Worm (Caenorhabditis elegans): Measurements from ENCODE around the gene elt-3.

Gene elt-3

ce11 chrX:13917121-13917755 is 17.4 kb upstream of the elt-3 start, which contains the start of gene ekl-5:
Gene ekl-5 (minus strand): TSS chrX:13917171.
- TF ChIP-seq T22C8.4 (GFP tag; IDR thresholded peaks at IDR 0.05) = peak; percentile 82
- TF ChIP-seq cog-1 (tag; optimal IDR thresholded peaks at IDR 0.05) = peak; percentile 34
- no peak for TF ChIP-seq ref-1 (GFP tag; conservative IDR thresholded peaks at IDR 0.05)

- TF ChIP-seq T22C8.4 (GFP tag; IDR thresholded peaks at IDR 0.05) = no peak
- no peak for TF ChIP-seq klf-2 (GFP tag; conservative IDR thresholded peaks at IDR 0.05)
- TF ChIP-seq flt-1 (GFP tag; IDR thresholded peaks at IDR 0.05) = no peak
- no peak for TF ChIP-seq cog-1 (tag; optimal IDR thresholded peaks at IDR 0.05)
- no peak for TF ChIP-seq ref-1 (GFP tag; conservative IDR thresholded peaks at IDR 0.05)
- TF ChIP-seq med-1 (GFP tag; optimal IDR thresholded peaks at IDR 0.05; ENCODE audit: insufficient read depth) = no peak
- no peak for TF ChIP-seq tab-1 (GFP tag; IDR thresholded peaks at IDR 0.05)
- no peak for TF ChIP-seq ztf-23 (GFP tag; IDR thresholded peaks at IDR 0.05)
- no peak for TF ChIP-seq ztf-29 (GFP tag; IDR thresholded peaks at IDR 0.05)
These were observed 16.5 kb upstream of the elt-3 start for ce11 chrX:13918143-13918542.

DNA sequence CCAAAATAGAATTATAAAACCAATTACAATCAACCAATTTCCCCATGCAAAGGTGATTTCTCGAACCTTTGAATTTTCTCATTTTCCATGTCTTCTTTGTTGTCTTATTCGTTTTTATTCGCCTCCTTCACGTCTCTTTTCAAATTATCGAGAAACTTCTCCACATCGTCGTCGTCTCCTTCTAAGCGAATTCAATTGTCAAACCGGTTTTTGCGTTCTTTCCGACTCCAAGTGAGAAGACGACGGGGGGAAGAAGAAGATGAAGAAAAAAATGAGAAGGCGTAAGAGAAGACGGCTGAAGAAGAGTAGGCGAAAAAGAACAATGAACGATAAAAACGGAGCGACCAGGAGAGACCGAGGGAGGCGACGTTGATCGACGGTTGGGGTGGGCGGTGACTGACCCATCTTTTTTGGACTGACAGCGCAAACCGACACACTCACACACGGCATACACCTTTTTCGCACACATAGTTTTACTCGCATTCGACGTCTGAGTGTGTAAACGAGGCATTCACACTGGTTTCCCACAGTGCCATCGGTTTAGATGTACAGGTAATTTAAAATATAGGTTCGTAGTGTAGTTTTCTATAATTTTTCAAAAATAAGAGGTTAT is 14.2 kb upstream of the elt-3 start:
- TF ChIP-seq ztf-29 (GFP tag; IDR thresholded peaks at IDR 0.05) (0 out of 2 replicates have a peak, but pooled peaks have one; percentile 9), T22C8.4 (GFP tag; IDR thresholded peaks at IDR 0.05) (no peak), cog-1 (tag; optimal IDR thresholded peaks at IDR 0.05) (no peak), ztf-23 (GFP tag; IDR thresholded peaks at IDR 0.05) (no peak), ref-1 (GFP tag; conservative IDR thresholded peaks at IDR 0.05) (no peak), klf-2 (GFP tag; conservative IDR thresholded peaks at IDR 0.05) (no peak), med-1 (GFP tag; optimal IDR thresholded peaks at IDR 0.05; ENCODE audit: insufficient read depth) (no peak), tab-1 (GFP tag; IDR thresholded peaks at IDR 0.05) (no peak), flt-1 (GFP tag; IDR thresholded peaks at IDR 0.05) (no peak)

DNA sequence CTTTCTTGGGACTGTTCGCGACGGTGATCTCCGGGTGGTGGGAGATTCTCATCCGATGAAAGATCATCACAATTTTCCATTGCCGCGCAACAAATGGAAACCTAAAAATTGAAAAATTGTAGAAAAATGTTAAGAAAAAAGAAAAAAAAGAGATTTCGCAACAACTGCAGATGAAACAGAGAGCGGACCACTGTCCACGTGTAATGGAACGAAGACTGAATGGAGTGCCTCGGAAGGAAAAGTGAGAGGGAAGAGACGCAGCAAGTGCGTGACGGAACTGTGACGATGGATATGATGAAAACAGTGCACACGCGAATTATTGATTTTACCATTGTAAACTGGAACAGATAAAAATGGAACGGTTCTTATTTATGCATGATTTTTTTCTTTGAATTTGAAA is 8.6 kb upstream of the elt-3 start, which contains the start of gene meg-2:
Gene meg-2, minus strand, starts transcription at position 101 of the 400 bp plus-strand sequence.
- TF ChIP-seq tab-1 (GFP tag; IDR thresholded peaks at IDR 0.05) (no peak), ref-1 (GFP tag; conservative IDR thresholded peaks at IDR 0.05) (no peak), klf-2 (GFP tag; conservative IDR thresholded peaks at IDR 0.05) (no peak), ztf-23 (GFP tag; IDR thresholded peaks at IDR 0.05) (no peak), ztf-29 (GFP tag; IDR thresholded peaks at IDR 0.05) (no peak), flt-1 (GFP tag; IDR thresholded peaks at IDR 0.05) (no peak), cog-1 (tag; optimal IDR thresholded peaks at IDR 0.05) (no peak), med-1 (GFP tag; optimal IDR thresholded peaks at IDR 0.05; ENCODE audit: insufficient read depth) (no peak)

DNA sequence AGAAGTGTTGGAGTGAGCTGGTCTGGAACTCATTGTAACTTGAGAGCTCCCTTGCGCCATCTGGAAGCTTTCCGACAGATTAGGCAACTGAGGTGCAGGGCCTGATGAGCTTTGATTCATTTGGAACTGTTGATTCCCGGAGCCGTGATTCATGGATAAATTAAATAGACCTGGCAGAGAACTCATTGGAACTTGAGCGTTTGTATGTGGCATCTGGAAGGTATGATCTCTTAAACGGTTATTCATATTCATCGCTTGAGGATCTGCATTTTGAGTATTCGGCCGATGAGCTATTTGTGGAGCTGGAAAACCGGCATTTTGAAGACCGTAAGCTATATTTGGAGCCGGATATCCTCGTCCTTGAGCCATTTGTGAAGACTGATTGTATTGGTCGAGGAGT is 6.1 kb upstream of the elt-3 start:
- TF ChIP-seq tab-1 (GFP tag; IDR thresholded peaks at IDR 0.05) (no peak), ztf-29 (GFP tag; IDR thresholded peaks at IDR 0.05) (no peak), cog-1 (tag; optimal IDR thresholded peaks at IDR 0.05) (no peak), ref-1 (GFP tag; conservative IDR thresholded peaks at IDR 0.05) (no peak), med-1 (GFP tag; optimal IDR thresholded peaks at IDR 0.05; ENCODE audit: insufficient read depth) (no peak), klf-2 (GFP tag; conservative IDR thresholded peaks at IDR 0.05) (no peak), ztf-23 (GFP tag; IDR thresholded peaks at IDR 0.05) (no peak), T22C8.4 (GFP tag; IDR thresholded peaks at IDR 0.05) (no peak), flt-1 (GFP tag; IDR thresholded peaks at IDR 0.05) (no peak)

ce11 chrX:13929534-13929933 is 5.1 kb upstream of the elt-3 start, which contains the start of gene meg-1:
Gene meg-1 (minus strand): TSS chrX:13929634.
- TF ChIP-seq ztf-23 (GFP tag; IDR thresholded peaks at IDR 0.05) (no peak), T22C8.4 (GFP tag; IDR thresholded peaks at IDR 0.05) (no peak)

ce11 chrX:13936719-13937118 is 2.0 kb downstream of the elt-3 start:
- no peak for TF ChIP-seq med-1 (GFP tag; optimal IDR thresholded peaks at IDR 0.05; ENCODE audit: insufficient read depth)
- TF ChIP-seq tab-1 (GFP tag; IDR thresholded peaks at IDR 0.05) = no peak
- TF ChIP-seq T22C8.4 (GFP tag; IDR thresholded peaks at IDR 0.05) = no peak
- no peak for TF ChIP-seq ztf-29 (GFP tag; IDR thresholded peaks at IDR 0.05)
- TF ChIP-seq flt-1 (GFP tag; IDR thresholded peaks at IDR 0.05) = no peak
- no peak for TF ChIP-seq klf-2 (GFP tag; conservative IDR thresholded peaks at IDR 0.05)
- TF ChIP-seq ztf-23 (GFP tag; IDR thresholded peaks at IDR 0.05) = no peak
- no peak for TF ChIP-seq cog-1 (tag; optimal IDR thresholded peaks at IDR 0.05)
- no peak for TF ChIP-seq ref-1 (GFP tag; conservative IDR thresholded peaks at IDR 0.05)

DNA sequence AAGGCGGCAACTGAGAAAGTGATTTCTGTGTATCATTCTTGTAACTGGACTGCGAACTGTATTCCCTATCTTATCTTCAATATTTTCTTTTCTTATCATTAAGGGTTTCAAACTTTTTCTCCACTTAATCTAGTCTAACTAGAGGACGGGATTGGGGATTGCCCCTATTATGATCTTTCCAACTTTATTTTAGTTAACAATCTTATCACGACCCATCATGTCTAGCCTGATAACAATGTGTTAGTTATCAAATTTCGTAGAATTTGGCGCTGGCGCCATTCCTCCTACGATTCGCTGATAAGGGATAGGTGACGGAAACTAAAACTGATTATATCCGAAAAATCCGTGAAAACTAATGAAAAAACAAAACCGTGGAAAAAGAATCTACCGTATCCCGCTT is 2.7 kb downstream of the elt-3 start:
- no peak for TF ChIP-seq cog-1 (tag; optimal IDR thresholded peaks at IDR 0.05)

- TF ChIP-seq klf-2 (GFP tag; conservative IDR thresholded peaks at IDR 0.05) (no peak), med-1 (GFP tag; optimal IDR thresholded peaks at IDR 0.05; ENCODE audit: insufficient read depth) (no peak), ztf-29 (GFP tag; IDR thresholded peaks at IDR 0.05) (no peak), T22C8.4 (GFP tag; IDR thresholded peaks at IDR 0.05) (no peak), ztf-23 (GFP tag; IDR thresholded peaks at IDR 0.05) (no peak), ref-1 (GFP tag; conservative IDR thresholded peaks at IDR 0.05) (no peak), tab-1 (GFP tag; IDR thresholded peaks at IDR 0.05) (no peak), flt-1 (GFP tag; IDR thresholded peaks at IDR 0.05) (no peak)
These were observed 3.2 kb downstream of the elt-3 start for ce11 chrX:13937910-13938309.

- TF ChIP-seq flt-1 (GFP tag; IDR thresholded peaks at IDR 0.05) = no peak
- no peak for TF ChIP-seq ref-1 (GFP tag; conservative IDR thresholded peaks at IDR 0.05)
- no peak for TF ChIP-seq tab-1 (GFP tag; IDR thresholded peaks at IDR 0.05)
- no peak for TF ChIP-seq cog-1 (tag; optimal IDR thresholded peaks at IDR 0.05)
- no peak for TF ChIP-seq med-1 (GFP tag; optimal IDR thresholded peaks at IDR 0.05; ENCODE audit: insufficient read depth)
- TF ChIP-seq T22C8.4 (GFP tag; IDR thresholded peaks at IDR 0.05) = no peak
- no peak for TF ChIP-seq ztf-29 (GFP tag; IDR thresholded peaks at IDR 0.05)
- no peak for TF ChIP-seq ztf-23 (GFP tag; IDR thresholded peaks at IDR 0.05)
- TF ChIP-seq klf-2 (GFP tag; conservative IDR thresholded peaks at IDR 0.05) = no peak
These were observed 4.7 kb downstream of the elt-3 start for ce11 chrX:13939388-13939787.
